Worm (Caenorhabditis elegans): Measurements from ENCODE around the gene ZK402.5.

ZK402.5 gene

DNA sequence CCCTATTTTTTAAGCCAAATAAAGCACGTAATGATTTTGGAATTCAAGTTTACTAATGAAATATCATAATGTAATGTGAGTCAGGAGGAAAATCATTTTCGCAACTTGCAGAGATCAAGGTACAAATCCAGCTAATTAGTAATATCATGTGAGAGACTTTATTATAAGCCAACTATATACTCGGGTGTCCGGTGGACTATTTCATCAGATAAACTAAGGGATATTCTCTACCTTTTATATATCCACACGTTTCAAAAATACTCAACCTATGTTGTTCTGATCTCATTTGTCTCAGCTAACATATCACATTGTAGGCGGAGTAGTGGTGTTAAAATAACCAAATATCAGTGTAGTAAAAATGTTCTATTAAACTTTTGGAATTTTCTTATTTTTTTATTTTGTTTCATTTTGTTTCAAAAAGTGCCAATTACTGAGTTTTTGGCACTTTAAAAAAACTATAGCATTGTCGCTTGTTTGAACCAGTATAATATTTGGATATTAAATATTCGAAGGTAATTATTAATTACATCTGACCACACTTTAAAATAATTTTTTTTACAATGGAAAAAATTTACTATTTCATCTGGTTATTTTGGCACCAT lies 11.7 kb downstream of the ZK402.5 start (continued):
- TF ChIP-seq daf-19 (GFP tag; conservative IDR thresholded peaks at IDR 0.05), result peak; percentile 82; the same call in 1 of the 2 replicates
- no peak for TF ChIP-seq lim-7 (GFP tag; IDR thresholded peaks at IDR 0.05)
- TF ChIP-seq saeg-2 (GFP tag; IDR thresholded peaks at IDR 0.05), result peak; percentile 81; the same call in 1 of the 2 replicates
- peak; percentile 94 for TF ChIP-seq nhr-11 (tag; optimal IDR thresholded peaks at IDR 0.05)
- TF ChIP-seq F49E8.2 (tag; optimal IDR thresholded peaks at IDR 0.05; ENCODE audit: borderline replicate concordance), result no peak
- TF ChIP-seq ztf-7 (tag; optimal IDR thresholded peaks at IDR 0.05), result peak; percentile 93
- peak; percentile 94 for TF ChIP-seq dve-1 (tag; optimal IDR thresholded peaks at IDR 0.05; ENCODE audit: insufficient read depth)
- peak; percentile 98 for TF ChIP-seq nhr-102 (tag; optimal IDR thresholded peaks at IDR 0.05)
- peak; percentile 61; the same call in 1 of the 2 replicates for TF ChIP-seq lin-29 (GFP tag; IDR thresholded peaks at IDR 0.05)
- TF ChIP-seq rbr-2 (tag; optimal IDR thresholded peaks at IDR 0.05), result peak; percentile 97
- TF ChIP-seq lin-1 (GFP tag; IDR thresholded peaks at IDR 0.05), result peak; percentile 64; the same call in 1 of the 2 replicates
- TF ChIP-seq hmg-1.1 (GFP tag; IDR thresholded peaks at IDR 0.05), result peak; percentile 99
- TF ChIP-seq zip-2 (tag; optimal IDR thresholded peaks at IDR 0.05), result peak; percentile 94
- TF ChIP-seq lsy-2 (tag; optimal IDR thresholded peaks at IDR 0.05), result peak; percentile 92 to 93
- peak; percentile 97 for TF ChIP-seq duxl-1 (tag; optimal IDR thresholded peaks at IDR 0.05; ENCODE audit: poor library complexity)
- no peak for TF ChIP-seq ceh-82 (tag; optimal IDR thresholded peaks at IDR 0.05)
- peak; percentile 76 for TF ChIP-seq mxl-3 (GFP tag; optimal IDR thresholded peaks at IDR 0.05)
- peak; percentile 88 for TF ChIP-seq T20F7.1 (GFP tag; optimal IDR thresholded peaks at IDR 0.05)
- peak; percentile 72 for TF ChIP-seq lin-38 (GFP tag; IDR thresholded peaks at IDR 0.05)
- TF ChIP-seq nhr-237 (tag; optimal IDR thresholded peaks at IDR 0.05), result peak; percentile 78
- TF ChIP-seq snpc-4 (tag; optimal IDR thresholded peaks at IDR 0.05), result no peak
- no peak for TF ChIP-seq dmd-9 (GFP tag; IDR thresholded peaks at IDR 0.05)
- peak; percentile 77 for TF ChIP-seq ceh-32 (tag; optimal IDR thresholded peaks at IDR 0.05; ENCODE audit: poor library complexity)
- peak; percentile 95 for TF ChIP-seq jun-1 (tag; optimal IDR thresholded peaks at IDR 0.05)
- TF ChIP-seq php-3 (GFP tag; IDR thresholded peaks at IDR 0.05), result peak; percentile 87
- no peak for TF ChIP-seq mxl-2 (GFP tag; conservative IDR thresholded peaks at IDR 0.05)

DNA sequence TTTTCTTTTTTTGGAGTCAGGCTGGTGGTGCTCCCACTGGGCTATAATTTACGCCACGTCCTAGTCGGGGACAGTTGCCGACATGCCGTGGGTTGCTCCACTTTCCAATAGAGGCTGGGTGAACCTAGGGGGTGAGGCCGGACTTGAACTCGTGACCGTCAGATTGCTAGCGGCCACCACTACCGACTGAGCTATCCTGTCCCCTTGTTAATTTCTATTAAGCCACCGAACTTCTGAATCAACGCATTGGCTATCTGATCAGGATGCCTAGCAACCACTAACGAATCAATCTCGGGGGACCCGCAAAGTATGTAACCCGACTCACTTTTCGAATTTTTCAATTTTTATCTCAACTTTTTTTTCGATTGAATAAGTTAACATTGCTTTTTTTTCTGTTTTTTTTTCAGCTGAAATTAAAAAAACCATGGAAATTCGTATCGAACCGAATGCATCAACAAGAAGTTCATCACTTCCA lies 14.2 kb downstream of the ZK402.5 start, which contains the start of gene F56C3.1:
Gene F56C3.1, plus strand, starts transcription at position 425 of the 475 bp plus-strand sequence.
- TF ChIP-seq dmd-6 (GFP tag; IDR thresholded peaks at IDR 0.05) (0 out of 2 replicates have a peak, but pooled peaks have one; percentile 15), nhr-102 (tag; optimal IDR thresholded peaks at IDR 0.05) (peak; percentile 34), lir-3 (tag; optimal IDR thresholded peaks at IDR 0.05) (no peak), lin-38 (GFP tag; IDR thresholded peaks at IDR 0.05) (peak; percentile 31; the same call in 1 of the 2 replicates), egl-43 (GFP tag; IDR thresholded peaks at IDR 0.05) (0 out of 2 replicates have a peak, but pooled peaks have one; percentile 33), snpc-1.2 (GFP tag; IDR thresholded peaks at IDR 0.05) (no peak), T26A8.4 (GFP tag; IDR thresholded peaks at IDR 0.05) (no peak), ZK546.5 (tag; optimal IDR thresholded peaks at IDR 0.05) (no peak), php-3 (GFP tag; IDR thresholded peaks at IDR 0.05) (0 out of 2 replicates have a peak, but pooled peaks have one; percentile 47), hlh-11 (tag; optimal IDR thresholded peaks at IDR 0.05) (peak; percentile 3), hmg-1.1 (GFP tag; IDR thresholded peaks at IDR 0.05) (peak; percentile 73), set-16 (GFP tag; IDR thresholded peaks at IDR 0.05) (peak; percentile 39; the same call in 1 of the 2 replicates), nhr-42 (GFP tag; IDR thresholded peaks at IDR 0.05) (peak; percentile 55; the same call in 1 of the 2 replicates), ZK337.2 (GFP tag; IDR thresholded peaks at IDR 0.05) (0 out of 2 replicates have a peak, but pooled peaks have one; percentile 29)

DNA sequence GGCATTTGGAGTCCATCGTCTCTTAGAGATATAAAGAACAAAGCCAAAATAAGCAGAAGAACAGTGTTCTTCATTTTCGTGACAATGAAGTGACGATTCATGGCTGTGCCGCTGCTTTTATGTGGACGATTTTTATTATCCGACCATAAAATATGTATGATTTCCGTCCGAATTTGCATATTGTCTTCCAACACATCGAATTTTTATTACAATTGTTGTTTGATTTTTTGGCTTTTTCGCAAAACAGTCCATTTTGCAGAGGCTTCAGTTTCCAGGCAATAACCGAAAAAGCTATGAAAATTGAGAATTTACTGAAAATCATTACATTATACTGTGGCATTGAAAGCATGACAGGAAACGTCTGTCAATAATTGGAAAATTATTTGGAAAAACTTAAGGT lies 16.6 kb downstream of the ZK402.5 start, which contains the start of gene F56C3.8:
Gene F56C3.8, minus strand, starts transcription at position 101 of the 400 bp plus-strand sequence.
- TF ChIP-seq ZK546.5 (tag; optimal IDR thresholded peaks at IDR 0.05) (no peak), nhr-102 (tag; optimal IDR thresholded peaks at IDR 0.05) (no peak), Y48G9A.11 (GFP tag; IDR thresholded peaks at IDR 0.05) (0 out of 2 replicates have a peak, but pooled peaks have one; percentile 28), mes-2 (tag; optimal IDR thresholded peaks at IDR 0.05; ENCODE audit: poor library complexity, severe bottlenecking) (no peak)
